Fruit fly (Drosophila melanogaster): ENCODE results near the gene Trmt61.

The Trmt61 gene

DNA sequence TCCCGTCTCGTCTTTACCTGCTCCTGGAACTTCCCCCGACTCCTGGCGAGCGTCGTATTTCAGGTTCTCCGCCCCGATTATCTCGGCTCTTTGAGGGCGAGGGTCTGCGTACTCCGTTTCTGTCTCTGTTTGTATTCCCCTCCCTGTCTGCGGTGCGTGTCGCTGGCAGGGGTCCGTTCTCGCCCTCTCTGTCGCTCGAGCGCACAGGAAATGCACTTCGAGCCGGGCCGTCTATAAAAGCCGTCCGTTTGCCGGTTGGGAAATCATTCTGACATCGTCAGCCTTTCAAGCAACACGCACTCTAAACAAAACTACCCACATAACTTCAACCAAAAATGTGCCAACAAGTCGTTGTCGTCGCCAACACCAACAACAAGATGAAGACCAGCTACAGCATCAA, 48.7 kb upstream of the Trmt61 start (continued):
- peak; percentile 18 for TF ChIP-seq nom (GFP tag; optimal IDR thresholded peaks at IDR 0.05)
- no peak for TF ChIP-seq disco-r (GFP tag; optimal IDR thresholded peaks at IDR 0.05)
- no peak for TF ChIP-seq B-H2 (GFP tag; optimal IDR thresholded peaks at IDR 0.05)
- TF ChIP-seq hbn (GFP tag; IDR thresholded peaks at IDR 0.05; ENCODE audit: partially characterized antibody), result no peak
- no peak for TF ChIP-seq da (GFP tag; optimal IDR thresholded peaks at IDR 0.05)
- no peak for TF ChIP-seq dan (GFP tag; IDR thresholded peaks at IDR 0.05)
- TF ChIP-seq ash1 (GFP tag; optimal IDR thresholded peaks at IDR 0.05), result no peak
- TF ChIP-seq CG2875 (GFP tag; optimal IDR thresholded peaks at IDR 0.05), result no peak
- TF ChIP-seq CG7963 (GFP tag; IDR thresholded peaks at IDR 0.05; ENCODE audit: partially characterized antibody), result no peak
- no peak for TF ChIP-seq fu2 (GFP tag; optimal IDR thresholded peaks at IDR 0.05)
- TF ChIP-seq yki (optimal IDR thresholded peaks at IDR 0.05), result no peak
- TF ChIP-seq wek (GFP tag; optimal IDR thresholded peaks at IDR 0.05), result no peak
- no peak for TF ChIP-seq tx (GFP tag; optimal IDR thresholded peaks at IDR 0.05)
- TF ChIP-seq CG12155 (GFP tag; optimal IDR thresholded peaks at IDR 0.05), result no peak
- TF ChIP-seq salm (tag; optimal IDR thresholded peaks at IDR 0.05), result no peak
- TF ChIP-seq Fer1 (GFP tag; optimal IDR thresholded peaks at IDR 0.05), result no peak
- peak; percentile 99 for TF ChIP-seq HLHmδ (GFP tag; optimal IDR thresholded peaks at IDR 0.05)
- no peak for TF ChIP-seq CG2889 (GFP tag; IDR thresholded peaks at IDR 0.05)
- no peak for TF ChIP-seq gcm2 (GFP tag; optimal IDR thresholded peaks at IDR 0.05)
- no peak for TF ChIP-seq tup (GFP tag; optimal IDR thresholded peaks at IDR 0.05)
- no peak for TF ChIP-seq CG1233 (GFP tag; optimal IDR thresholded peaks at IDR 0.05)
- peak; percentile 53 for TF ChIP-seq twi (tag; optimal IDR thresholded peaks at IDR 0.05)
- TF ChIP-seq chif (GFP tag; optimal IDR thresholded peaks at IDR 0.05), result no peak
- TF ChIP-seq Nf-YC (tag; optimal IDR thresholded peaks at IDR 0.05), result no peak
- TF ChIP-seq Bdp1 (GFP tag; optimal IDR thresholded peaks at IDR 0.05), result no peak
- TF ChIP-seq crp (GFP tag; optimal IDR thresholded peaks at IDR 0.05), result no peak
- no peak for TF ChIP-seq row (GFP tag; IDR thresholded peaks at IDR 0.05)
- no peak for TF ChIP-seq CG4424 (GFP tag; optimal IDR thresholded peaks at IDR 0.05)
- no peak for TF ChIP-seq vnd (GFP tag; IDR thresholded peaks at IDR 0.05; ENCODE audit: partially characterized antibody)
- no peak for TF ChIP-seq CG1603 (tag; optimal IDR thresholded peaks at IDR 0.05)
- no peak for TF ChIP-seq CG10462 (GFP tag; optimal IDR thresholded peaks at IDR 0.05)
- TF ChIP-seq CG14710 (tag; optimal IDR thresholded peaks at IDR 0.05), result no peak
- peak; percentile 57; the same call in 1 of the 3 replicates for TF ChIP-seq z (GFP tag; IDR thresholded peaks at IDR 0.05)
- no peak for TF ChIP-seq Hmx (GFP tag; optimal IDR thresholded peaks at IDR 0.05)
- TF ChIP-seq Hsf (GFP tag; optimal IDR thresholded peaks at IDR 0.05), result no peak
- no peak for TF ChIP-seq toy (GFP tag; IDR thresholded peaks at IDR 0.05)
- peak in 1 of 2 experiments; percentile 71 for TF ChIP-seq tll (GFP tag; optimal IDR thresholded peaks at IDR 0.05)
- no peak for TF ChIP-seq CG8765 (GFP tag; IDR thresholded peaks at IDR 0.05)
- no peak for TF ChIP-seq CG11560 (tag; IDR thresholded peaks at IDR 0.05)
- TF ChIP-seq CG17802 (tag; optimal IDR thresholded peaks at IDR 0.05), result no peak
- TF ChIP-seq dm (GFP tag; optimal IDR thresholded peaks at IDR 0.05), result no peak
- TF ChIP-seq scrt (GFP tag; optimal IDR thresholded peaks at IDR 0.05), result no peak
- peak; percentile 17 for TF ChIP-seq dmrt11E (tag; optimal IDR thresholded peaks at IDR 0.05)
- TF ChIP-seq gce (GFP tag; IDR thresholded peaks at IDR 0.05), result no peak
- peak; percentile 74 for TF ChIP-seq Tbp (GFP tag; optimal IDR thresholded peaks at IDR 0.05)
- TF ChIP-seq Hey (tag; optimal IDR thresholded peaks at IDR 0.05), result no peak
- no peak for TF ChIP-seq CG11695 (GFP tag; IDR thresholded peaks at IDR 0.05)
- no peak for TF ChIP-seq CrebB (tag; optimal IDR thresholded peaks at IDR 0.05)
- no peak for TF ChIP-seq CG42726 (GFP tag; IDR thresholded peaks at IDR 0.05; ENCODE audit: partially characterized antibody)
- TF ChIP-seq bowl (GFP tag; IDR thresholded peaks at IDR 0.05), result no peak
- TF ChIP-seq prd (optimal IDR thresholded peaks at IDR 0.05), result no peak
- no peak; the same call in 2 of the 3 replicates for TF ChIP-seq prd (GFP tag; IDR thresholded peaks at IDR 0.05)
